Fruit fly (Drosophila melanogaster) whole organism, embryonic: ENCODE data around the gene Mrgn1.
A peak's percentile ranks its signal among the peaks of the same experiment; 100 is the strongest.

Source experiments
- CG10321 ChIP-seq: fragments of 200-800 bp; sonication (Bioruptor generic); IDR thresholded peaks from 2 replicates; pipeline ENCODE4 v1.3.6; 2022; ENCODE audit warnings: missing biosample characterization, missing genetic modification characterization
- CG11247 ChIP-seq: fragments of 200-800 bp; sonication (Bioruptor generic); IDR thresholded peaks from 2 replicates; pipeline ENCODE4 v1.3.6; 2022; ENCODE audit warnings: missing biosample characterization, missing genetic modification characterization
- CG11398 ChIP-seq: fragments of 200-800 bp; sonication (Bioruptor generic); optimal IDR thresholded peaks from 2 replicates; lab custom pipeline; 2016; ENCODE audit warnings: missing biosample characterization, missing genetic modification characterization
- CG11560 ChIP-seq: fragments of 200-800 bp; sonication (Bioruptor generic); IDR thresholded peaks from 3 replicates; pipeline ENCODE4 v1.3.6; 2022; ENCODE audit warnings: missing biosample characterization, missing genetic modification characterization
- CG11696 ChIP-seq: fragments of 200-800 bp; sonication (Bioruptor generic); IDR thresholded peaks from 2 replicates; pipeline ENCODE4 v1.3.6; 2022; ENCODE audit warnings: missing biosample characterization, missing genetic modification characterization
- CG15073 ChIP-seq: fragments of 200-800 bp; sonication (Bioruptor generic); optimal IDR thresholded peaks from 2 replicates; lab custom pipeline; 2016; ENCODE audit warnings: missing biosample characterization, missing genetic modification characterization
- CG15514 ChIP-seq: fragments of 200-800 bp; sonication (Bioruptor generic); optimal IDR thresholded peaks from 3 replicates; lab custom pipeline; 2017; ENCODE audit warnings: missing biosample characterization, missing genetic modification characterization, mild to moderate bottlenecking, moderate library complexity, missing genetic modification reagents
- CG17385 ChIP-seq: fragments of 200-800 bp; sonication (Bioruptor generic); optimal IDR thresholded peaks from 3 replicates; lab custom pipeline; 2018; ENCODE audit warnings: missing biosample characterization, mild to moderate bottlenecking, missing genetic modification characterization
- CG1832 ChIP-seq: fragments of 200-800 bp; sonication (Bioruptor generic); optimal IDR thresholded peaks from 2 replicates; lab custom pipeline; 2017; ENCODE audit warnings: missing biosample characterization, mild to moderate bottlenecking, missing genetic modification characterization, inconsistent platforms
- CG18619 ChIP-seq: fragments of 200-800 bp; sonication (Bioruptor generic); optimal IDR thresholded peaks from 3 replicates; lab custom pipeline; 2017; ENCODE audit warnings: missing biosample characterization, mild to moderate bottlenecking, missing genetic modification characterization
- CG2120 ChIP-seq: fragments of 200-800 bp; sonication (Bioruptor generic); optimal IDR thresholded peaks from 3 replicates; lab custom pipeline; 2016; ENCODE audit warnings: missing biosample characterization, missing genetic modification characterization
- CG2712 ChIP-seq: fragments of 200-800 bp; optimal IDR thresholded peaks from 3 replicates; lab custom pipeline; 2019; ENCODE audit warnings: missing biosample characterization, mild to moderate bottlenecking, missing genetic modification characterization, moderate library complexity
- CG2889 ChIP-seq: fragments of 200-800 bp; sonication (Bioruptor generic); IDR thresholded peaks from 3 replicates; pipeline ENCODE4 v1.3.6; 2022; ENCODE audit warnings: missing biosample characterization, missing genetic modification characterization
- CG30020 ChIP-seq: fragments of 200-800 bp; optimal IDR thresholded peaks from 2 replicates; lab custom pipeline; 2019; ENCODE audit warnings: missing biosample characterization, mild to moderate bottlenecking, missing genetic modification characterization, moderate library complexity
- CG32532 ChIP-seq: fragments of 200-800 bp; sonication (Bioruptor generic); IDR thresholded peaks from 2 replicates; pipeline ENCODE4 v1.3.6; 2022; ENCODE audit warnings: missing biosample characterization, missing genetic modification characterization
- CG6175 ChIP-seq: fragments of 200-800 bp; sonication (Bioruptor generic); IDR thresholded peaks from 3 replicates; pipeline ENCODE4 v1.3.6; 2022; ENCODE audit warnings: missing biosample characterization, missing genetic modification characterization
- CG6683 ChIP-seq: fragments of 200-800 bp; sonication (Bioruptor generic); optimal IDR thresholded peaks from 2 replicates; lab custom pipeline; 2017; ENCODE audit warnings: missing biosample characterization, mild to moderate bottlenecking, missing genetic modification characterization, missing genetic modification reagents
- CG9727 ChIP-seq: fragments of 200-800 bp; sonication (Bioruptor generic); optimal IDR thresholded peaks from 3 replicates; lab custom pipeline; 2017; ENCODE audit warnings: missing biosample characterization, mild to moderate bottlenecking, missing genetic modification characterization
- Chrac-16 ChIP-seq: fragments of 200-800 bp; sonication (Bioruptor generic); optimal IDR thresholded peaks from 3 replicates; lab custom pipeline; 2016; ENCODE audit warnings: missing biosample characterization, missing genetic modification characterization
- CrebB ChIP-seq: fragments of 200-800 bp; sonication (Bioruptor generic); optimal IDR thresholded peaks from 3 replicates; lab custom pipeline; 2018; ENCODE audit warnings: missing biosample characterization, mild to moderate bottlenecking, missing genetic modification characterization
- D19B ChIP-seq: fragments of 200-800 bp; sonication (Bioruptor generic); optimal IDR thresholded peaks from 2 replicates; lab custom pipeline; 2017; ENCODE audit warnings: missing biosample characterization, mild to moderate bottlenecking, missing genetic modification characterization
- Dref ChIP-seq: fragments of 200-800 bp; sonication (Bioruptor generic); IDR thresholded peaks from 2 replicates; pipeline ENCODE4 v1.3.6; 2022; ENCODE audit warnings: missing biosample characterization, missing genetic modification characterization
- Eip74EF ChIP-seq, 2 experiments: fragments of 200-800 bp in 1 of 2; fragments of >200 bp in 1 of 2; sonication (Bioruptor generic) in 1 of 2; optimal IDR thresholded peaks; 2 replicates each; lab custom pipeline; 2017 to 2019; ENCODE audit warnings: missing biosample characterization in 2 of 2, missing genetic modification characterization in 2 of 2, mild to moderate bottlenecking in 1 of 2, moderate library complexity in 1 of 2
- Meics ChIP-seq: fragments of 200-800 bp; sonication (Bioruptor generic); optimal IDR thresholded peaks from 2 replicates; lab custom pipeline; 2017; ENCODE audit warnings: missing biosample characterization, mild to moderate bottlenecking, missing genetic modification characterization
- Mes4 ChIP-seq: fragments of 200-800 bp; sonication (Bioruptor generic); optimal IDR thresholded peaks from 2 replicates; lab custom pipeline; 2016; ENCODE audit warnings: missing biosample characterization, missing genetic modification characterization
- Rfx ChIP-seq: fragments of 200-800 bp; sonication (Bioruptor generic); IDR thresholded peaks from 2 replicates; pipeline ENCODE4 v1.3.6; 2022; ENCODE audit warnings: missing biosample characterization, missing genetic modification characterization
- Trl ChIP-seq, 3 experiments: fragments of >200 bp in 2 of 3; fragments of 200-800 bp in 1 of 3; sonication (Bioruptor generic) in 1 of 3; optimal IDR thresholded peaks; 2 replicates in 1 of 3; 3 replicates in 2 of 3; lab custom pipeline; 2016 to 2017; ENCODE audit warnings: missing biosample characterization in 1 of 3, missing genetic modification characterization in 1 of 3
- Vsx1 ChIP-seq: fragments of 200-800 bp; sonication (Bioruptor generic); optimal IDR thresholded peaks from 2 replicates; lab custom pipeline; 2017; ENCODE audit warnings: missing biosample characterization, mild to moderate bottlenecking, missing genetic modification characterization, missing genetic modification reagents
- bsh ChIP-seq, 2 experiments: fragments of 200-800 bp; sonication (Bioruptor generic); optimal IDR thresholded peaks; 2 replicates each; lab custom pipeline; 2017 to 2018; ENCODE audit warnings: mild to moderate bottlenecking in 2 of 2, missing biosample characterization in 2 of 2, missing genetic modification characterization in 2 of 2, moderate library complexity in 1 of 2
- corto ChIP-seq: fragments of 200-800 bp; sonication (Bioruptor generic); optimal IDR thresholded peaks from 2 replicates; lab custom pipeline; 2016; ENCODE audit warnings: missing biosample characterization, mild to moderate bottlenecking, missing genetic modification characterization, moderate library complexity
- eyg ChIP-seq: fragments of 200-800 bp; sonication (Bioruptor generic); optimal IDR thresholded peaks from 3 replicates; lab custom pipeline; 2016; ENCODE audit warnings: missing biosample characterization, missing genetic modification characterization
- gro ChIP-seq: fragments of 200-800 bp; sonication (Bioruptor generic); optimal IDR thresholded peaks from 2 replicates; lab custom pipeline; 2016; ENCODE audit warnings: missing biosample characterization, missing genetic modification characterization
- gsb-n ChIP-seq: fragments of 200-800 bp; sonication (Bioruptor generic); optimal IDR thresholded peaks from 3 replicates; lab custom pipeline; 2018; ENCODE audit warnings: missing biosample characterization, mild to moderate bottlenecking, missing genetic modification characterization
- jigr1 ChIP-seq: fragments of 200-800 bp; sonication (Bioruptor generic); IDR thresholded peaks from 3 replicates; pipeline ENCODE4 v1.3.6; 2022; ENCODE audit warnings: missing biosample characterization, missing genetic modification characterization
- luna ChIP-seq: fragments of 200-800 bp; sonication (Bioruptor generic); optimal IDR thresholded peaks from 2 replicates; lab custom pipeline; 2016; ENCODE audit warnings: missing biosample characterization, missing genetic modification characterization
- psq ChIP-seq: fragments of 200-800 bp; sonication (Bioruptor generic); optimal IDR thresholded peaks from 2 replicates; lab custom pipeline; 2017; ENCODE audit warnings: missing biosample characterization, missing genetic modification characterization
- ranshi ChIP-seq: fragments of 200-800 bp; sonication (Bioruptor generic); IDR thresholded peaks from 2 replicates; pipeline ENCODE4 v1.3.6; 2022; ENCODE audit warnings: missing biosample characterization, missing genetic modification characterization
- rib ChIP-seq: fragments of 200-800 bp; sonication (Bioruptor generic); IDR thresholded peaks from 2 replicates; pipeline ENCODE4 v1.3.6; 2022; ENCODE audit warnings: missing biosample characterization, missing genetic modification characterization
- salm ChIP-seq: fragments of 200-800 bp; sonication (Bioruptor generic); optimal IDR thresholded peaks from 2 replicates; lab custom pipeline; 2018; ENCODE audit warnings: missing biosample characterization, mild to moderate bottlenecking, missing genetic modification characterization
- shn ChIP-seq: fragments of 200-800 bp; sonication (Bioruptor generic); optimal IDR thresholded peaks from 3 replicates; lab custom pipeline; 2016; ENCODE audit warnings: missing biosample characterization, missing genetic modification characterization
- sna ChIP-seq: fragments of 200-800 bp; sonication (Bioruptor generic); IDR thresholded peaks from 2 replicates; pipeline ENCODE4 v1.3.6; 2022; ENCODE audit warnings: missing biosample characterization, missing genetic modification characterization; ENCODE audit not compliant: partially characterized antibody
- sqz ChIP-seq: fragments of 200-800 bp; sonication (Bioruptor generic); optimal IDR thresholded peaks from 3 replicates; lab custom pipeline; 2018; ENCODE audit warnings: missing biosample characterization, mild to moderate bottlenecking, missing genetic modification characterization
- sr ChIP-seq: fragments of 200-800 bp; sonication (Bioruptor generic); IDR thresholded peaks from 3 replicates; pipeline ENCODE4 v1.3.6; 2022; ENCODE audit warnings: missing biosample characterization, missing genetic modification characterization
- tgo ChIP-seq: fragments of 200-800 bp; sonication (Bioruptor generic); IDR thresholded peaks from 3 replicates; pipeline ENCODE4 v1.3.6; 2022; ENCODE audit warnings: missing biosample characterization, missing genetic modification characterization

The Mrgn1 gene

dm6 chrX:13754476-13754875 lies 32.7 kb upstream of the Mrgn1 start (continued):
- TF ChIP-seq CG32532 (GFP tag; lab: Robert Waterston, UW) (peak; percentile 29; the same call in 1 of the 2 replicates), salm (tag; lab: Kevin White, UChicago) (no peak), Meics (GFP tag; lab: Kevin White, UChicago) (peak; percentile 12), rib (GFP tag; lab: Robert Waterston, UW) (0 out of 2 replicates have a peak, but pooled peaks have one; percentile 28), ranshi (no peak), sna (GFP tag; lab: Robert Waterston, UW) (no peak), Vsx1 (GFP tag; lab: Kevin White, UChicago) (no peak), CG15514 (GFP tag; lab: Kevin White, UChicago) (peak; percentile 20), CG18619 (GFP tag; lab: Kevin White, UChicago) (no peak), Trl (optimal IDR thresholded peaks at IDR 0.05; lab: Kevin White, UChicago) (peak in 1 of 2 experiments; percentile 9), Trl (GFP tag; optimal IDR thresholded peaks at IDR 0.05; lab: Kevin White, UChicago) (no peak), CG11398 (GFP tag; lab: Kevin White, UChicago) (no peak), psq (peak; percentile 50), CG10321 (GFP tag; lab: Robert Waterston, UW) (no peak), CG15073 (GFP tag; lab: Kevin White, UChicago) (peak; percentile 64), Rfx (GFP tag; lab: Robert Waterston, UW) (peak; percentile 28; the same call in 1 of the 2 replicates), CG17385 (GFP tag; lab: Kevin White, UChicago) (no peak), jigr1 (no peak), CG9727 (GFP tag; lab: Kevin White, UChicago) (no peak), CG1832 (no peak), gro (GFP tag; lab: Kevin White, UChicago) (no peak), CG2889 (GFP tag; lab: Robert Waterston, UW) (no peak), Chrac-16 (GFP tag; lab: Kevin White, UChicago) (no peak), tgo (GFP tag; lab: Robert Waterston, UW) (no peak; the same call in 2 of the 3 replicates), CG11560 (tag; lab: Robert Waterston, UW) (no peak), sr (GFP tag; lab: Robert Waterston, UW) (no peak), Mes4 (GFP tag; lab: Kevin White, UChicago) (no peak), gsb-n (tag; lab: Kevin White, UChicago) (no peak), CG30020 (tag; lab: Kevin White, UChicago) (no peak), bsh (GFP tag; optimal IDR thresholded peaks at IDR 0.05; lab: Kevin White, UChicago) (peak in 1 of 2 experiments; percentile 92), CG11696 (GFP tag; lab: Robert Waterston, UW) (peak; percentile 77), eyg (GFP tag; lab: Kevin White, UChicago) (no peak), luna (GFP tag; lab: Kevin White, UChicago) (no peak), shn (no peak), CG2712 (tag; lab: Kevin White, UChicago) (no peak), CG6683 (no peak), CG2120 (GFP tag; lab: Kevin White, UChicago) (peak; percentile 5), CrebB (no peak), Dref (no peak), D19B (GFP tag; lab: Kevin White, UChicago) (no peak), CG6175 (GFP tag; lab: Robert Waterston, UW) (no peak), Eip74EF (GFP tag; optimal IDR thresholded peaks at IDR 0.05; lab: Kevin White, UChicago) (no peak), corto (GFP tag; lab: Kevin White, UChicago) (peak; percentile 19), CG11247 (no peak), sqz (peak; percentile 63)
- TF ChIP-seq, all 482 proteins: peak for 23
